Fruit fly (Drosophila melanogaster): Measurements from ENCODE around the gene CG7083.

The CG7083 gene

dm6 chr3L:8346100-8346980 lies 5.8 kb downstream of the CG7083 start, which contains the start of the genes CG7182 and GAPcenA (continued):
- TF ChIP-seq CG5180 (GFP tag; optimal IDR thresholded peaks at IDR 0.05) (no peak), Rfx (GFP tag; IDR thresholded peaks at IDR 0.05) (peak; percentile 64), CG9932 (GFP tag; IDR thresholded peaks at IDR 0.05) (peak; percentile 82), so (GFP tag; IDR thresholded peaks at IDR 0.05) (no peak), CG4617 (GFP tag; optimal IDR thresholded peaks at IDR 0.05; ENCODE audit: borderline replicate concordance) (peak; percentile 44), dysf (GFP tag; IDR thresholded peaks at IDR 0.05) (no peak), caup (GFP tag; optimal IDR thresholded peaks at IDR 0.05; ENCODE audit: severe bottlenecking) (peak; percentile 70), Mes4 (GFP tag; optimal IDR thresholded peaks at IDR 0.05) (no peak), CG13424 (tag; optimal IDR thresholded peaks at IDR 0.05) (peak; percentile 79), CG10366 (GFP tag; IDR thresholded peaks at IDR 0.05) (peak; percentile 44), CG11723 (GFP tag; optimal IDR thresholded peaks at IDR 0.05) (peak; percentile 34), row (GFP tag; IDR thresholded peaks at IDR 0.05) (peak; percentile 85), Atf-2 (GFP tag; optimal IDR thresholded peaks at IDR 0.05) (no peak), Ravus (GFP tag; IDR thresholded peaks at IDR 0.05) (no peak), nau (GFP tag; optimal IDR thresholded peaks at IDR 0.05) (no peak), pita (GFP tag; optimal IDR thresholded peaks at IDR 0.05) (no peak), CHES-1-like (GFP tag; optimal IDR thresholded peaks at IDR 0.05) (no peak), gce (GFP tag; IDR thresholded peaks at IDR 0.05) (no peak), Nf-YC (tag; optimal IDR thresholded peaks at IDR 0.05) (peak; percentile 77), CG32532 (GFP tag; IDR thresholded peaks at IDR 0.05) (peak; percentile 45), Dek (tag; optimal IDR thresholded peaks at IDR 0.05) (peak; percentile 76), slou (GFP tag; optimal IDR thresholded peaks at IDR 0.05) (peak; percentile 16), ems (GFP tag; optimal IDR thresholded peaks at IDR 0.05) (peak; percentile 29), CG3726 (GFP tag; IDR thresholded peaks at IDR 0.05) (no peak), Hr78 (GFP tag; optimal IDR thresholded peaks at IDR 0.05) (peak; percentile 5 to 100), chn (GFP tag; optimal IDR thresholded peaks at IDR 0.05) (no peak), CG10462 (GFP tag; optimal IDR thresholded peaks at IDR 0.05) (peak; percentile 45), CG8924 (tag; optimal IDR thresholded peaks at IDR 0.05) (peak; percentile 81), PHDP (tag; optimal IDR thresholded peaks at IDR 0.05) (peak; percentile 74), vvl (GFP tag; IDR thresholded peaks at IDR 0.05) (peak; percentile 53), pzg (GFP tag; optimal IDR thresholded peaks at IDR 0.05) (peak; percentile 36), CG14860 (GFP tag; IDR thresholded peaks at IDR 0.05; ENCODE audit: partially characterized antibody) (peak; percentile 32; the same call in 1 of the 3 replicates), CG16813 (GFP tag; IDR thresholded peaks at IDR 0.05; ENCODE audit: partially characterized antibody) (peak; percentile 55; the same call in 2 of the 3 replicates), CG12299 (tag; optimal IDR thresholded peaks at IDR 0.05) (peak; percentile 33), CG10565 (GFP tag; optimal IDR thresholded peaks at IDR 0.05) (no peak), tna (GFP tag; IDR thresholded peaks at IDR 0.05; ENCODE audit: partially characterized antibody) (no peak), Dbx (GFP tag; IDR thresholded peaks at IDR 0.05) (peak; percentile 46; the same call in 1 of the 3 replicates), Antp (GFP tag; optimal IDR thresholded peaks at IDR 0.05) (peak; percentile 16), CG7928 (GFP tag; optimal IDR thresholded peaks at IDR 0.05) (no peak), kah (GFP tag; optimal IDR thresholded peaks at IDR 0.05) (no peak), fd96Cb (tag; optimal IDR thresholded peaks at IDR 0.05) (peak; percentile 63), fd102C (GFP tag; optimal IDR thresholded peaks at IDR 0.05) (no peak), CG17612 (GFP tag; IDR thresholded peaks at IDR 0.05) (no peak), CG34224 (GFP tag; IDR thresholded peaks at IDR 0.05; ENCODE audit: partially characterized antibody) (peak; percentile 43; the same call in 1 of the 3 replicates), CG17568 (GFP tag; optimal IDR thresholded peaks at IDR 0.05) (no peak), yki (optimal IDR thresholded peaks at IDR 0.05) (no peak), cad (GFP tag; optimal IDR thresholded peaks at IDR 0.05) (no peak), Dip2 (GFP tag; IDR thresholded peaks at IDR 0.05) (no peak)

Data from whole organism, embryonic.